Fruit fly (Drosophila melanogaster) whole organism, embryonic: Measurements from ENCODE around the gene alpha-Man-Ic.
A peak's percentile ranks its signal among the peaks of the same experiment; 100 is the strongest.

ENCODE experiments used
- B-H1 ChIP-seq: fragments of 200-800 bp; sonication (Bioruptor generic); IDR thresholded peaks from 3 replicates; pipeline ENCODE4 v1.3.6; 2022; ENCODE audit warnings: missing biosample characterization, missing genetic modification characterization
- CG12236 ChIP-seq: fragments of 200-800 bp; sonication (Bioruptor generic); optimal IDR thresholded peaks from 2 replicates; lab custom pipeline; 2016; ENCODE audit warnings: missing biosample characterization, missing genetic modification characterization
- CG12769 ChIP-seq: fragments of 200-800 bp; sonication (Bioruptor generic); optimal IDR thresholded peaks from 2 replicates; lab custom pipeline; 2019; ENCODE audit warnings: missing biosample characterization, mild to moderate bottlenecking, missing genetic modification characterization, moderate library complexity
- CG13296 ChIP-seq: fragments of 200-800 bp; sonication (Bioruptor generic); optimal IDR thresholded peaks from 3 replicates; lab custom pipeline; 2018; ENCODE audit warnings: missing biosample characterization, mild to moderate bottlenecking, missing genetic modification characterization
- CG13775 ChIP-seq: fragments of 200-800 bp; sonication (Bioruptor generic); optimal IDR thresholded peaks from 3 replicates; lab custom pipeline; 2017; ENCODE audit warnings: missing biosample characterization, mild to moderate bottlenecking, missing genetic modification characterization
- CG14965 ChIP-seq: fragments of 200-800 bp; sonication (Bioruptor generic); optimal IDR thresholded peaks from 2 replicates; lab custom pipeline; 2016; ENCODE audit warnings: missing biosample characterization, missing genetic modification characterization, borderline replicate concordance
- CG15073 ChIP-seq: fragments of 200-800 bp; sonication (Bioruptor generic); optimal IDR thresholded peaks from 2 replicates; lab custom pipeline; 2016; ENCODE audit warnings: missing biosample characterization, missing genetic modification characterization
- CG2678 ChIP-seq: fragments of 200-800 bp; sonication (Bioruptor generic); optimal IDR thresholded peaks from 3 replicates; lab custom pipeline; 2019; ENCODE audit warnings: missing biosample characterization, mild to moderate bottlenecking, missing genetic modification characterization, moderate library complexity
- CG42726 ChIP-seq: fragments of 200-800 bp; sonication (Bioruptor generic); IDR thresholded peaks from 2 replicates; pipeline ENCODE4 v1.3.6; 2022; ENCODE audit warnings: missing biosample characterization, missing genetic modification characterization; ENCODE audit not compliant: partially characterized antibody
- Camta ChIP-seq: fragments of 200-800 bp; sonication (Bioruptor generic); optimal IDR thresholded peaks from 2 replicates; lab custom pipeline; 2016; ENCODE audit warnings: missing biosample characterization, missing genetic modification characterization
- Ets97D ChIP-seq: fragments of 200-800 bp; sonication (Bioruptor generic); optimal IDR thresholded peaks from 3 replicates; lab custom pipeline; 2016; ENCODE audit warnings: missing biosample characterization, missing genetic modification characterization
- Jarid2 ChIP-seq: fragments of 200-800 bp; sonication (Bioruptor generic); optimal IDR thresholded peaks from 3 replicates; lab custom pipeline; 2017; ENCODE audit warnings: mild to moderate bottlenecking, missing biosample characterization, missing genetic modification reagents, missing genetic modification characterization
- NC2β ChIP-seq: fragments of 200-800 bp; sonication (Bioruptor generic); optimal IDR thresholded peaks from 2 replicates; lab custom pipeline; 2016; ENCODE audit warnings: missing biosample characterization, missing genetic modification characterization
- ash1 ChIP-seq: fragments of 200-800 bp; sonication (Bioruptor generic); optimal IDR thresholded peaks from 2 replicates; lab custom pipeline; 2018; ENCODE audit warnings: missing biosample characterization, mild to moderate bottlenecking, missing genetic modification characterization

DNA sequence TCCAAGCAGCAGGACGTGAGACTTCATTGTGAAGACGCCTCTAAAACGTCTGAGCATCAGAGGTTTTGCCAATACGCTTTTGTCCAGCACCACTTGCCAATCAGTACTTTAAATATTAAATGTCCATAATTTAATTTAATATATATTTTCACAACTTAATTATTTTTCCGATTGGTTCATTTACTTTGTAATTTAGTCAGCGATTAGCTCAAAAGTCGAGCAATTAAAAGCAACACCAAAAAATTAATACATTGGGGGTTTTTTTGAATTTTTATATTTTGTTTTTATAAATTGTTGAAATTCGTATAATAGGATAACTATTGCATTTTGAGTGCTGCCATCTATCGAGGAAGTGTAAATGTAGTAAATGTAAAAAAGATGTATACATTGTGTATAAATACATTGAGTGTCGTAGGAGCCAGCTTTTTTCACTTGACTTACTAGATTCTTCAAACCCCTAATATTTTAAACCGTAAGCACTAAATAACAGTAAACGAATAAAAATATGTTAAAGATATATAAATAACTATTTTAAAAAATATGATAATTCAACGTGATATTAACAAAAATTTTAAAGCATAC is 26.3 kb downstream of the alpha-Man-Ic start, which contains the start of gene CG15517:
- TF ChIP-seq Jarid2 = no peak
- no peak for TF ChIP-seq CG13296 (GFP tag; lab: Kevin White, UChicago)
- TF ChIP-seq CG14965 (GFP tag; lab: Kevin White, UChicago) = no peak
- peak; percentile 61 for TF ChIP-seq CG42726 (GFP tag; lab: Robert Waterston, UW)
- TF ChIP-seq B-H1 (GFP tag; lab: Robert Waterston, UW) = no peak
- no peak for TF ChIP-seq CG13775 (GFP tag; lab: Kevin White, UChicago)
- no peak for TF ChIP-seq CG12236
- TF ChIP-seq NC2β (GFP tag; lab: Kevin White, UChicago) = no peak
- no peak for TF ChIP-seq CG15073 (GFP tag; lab: Kevin White, UChicago)
- TF ChIP-seq CG12769 (tag; lab: Kevin White, UChicago) = no peak
- no peak for TF ChIP-seq Ets97D (GFP tag; lab: Kevin White, UChicago)
- peak; percentile 15 for TF ChIP-seq CG2678 (tag; lab: Kevin White, UChicago)
- no peak for TF ChIP-seq Camta (GFP tag; lab: Kevin White, UChicago)
- TF ChIP-seq ash1 = no peak
